Worm (Caenorhabditis elegans) whole organism, midembryonic: ENCODE measurements around the gene nhr-123.
A peak's percentile ranks its signal among the peaks of the same experiment; 100 is the strongest.

ENCODE experiments used
- T22C8.4 ChIP-seq: fragments of 200-800 bp; sonication (Bioruptor generic); IDR thresholded peaks from 2 replicates; pipeline ENCODE4 v1.3.6; 2022; ENCODE audit warnings: missing genetic modification characterization, missing compliant biosample characterization
- cog-1 ChIP-seq: sonication (generic microtip); optimal IDR thresholded peaks from 2 replicates; lab custom pipeline; 2016; ENCODE audit warnings: missing genetic modification characterization, missing compliant biosample characterization
- flt-1 ChIP-seq: fragments of 200-800 bp; sonication (Bioruptor generic); IDR thresholded peaks from 2 replicates; pipeline ENCODE4 v1.3.6; 2022; ENCODE audit warnings: missing genetic modification characterization, missing compliant biosample characterization
- klf-2 ChIP-seq: fragments of 200-800 bp; sonication (Bioruptor generic); conservative IDR thresholded peaks from 2 replicates; pipeline ENCODE4 v1.3.6; 2022; ENCODE audit warnings: missing genetic modification reagents, missing genetic modification characterization, missing compliant biosample characterization
- med-1 ChIP-seq: sonication (generic microtip); optimal IDR thresholded peaks from 2 replicates; lab custom pipeline; 2017; ENCODE audit warnings: missing genetic modification characterization, mild to moderate bottlenecking, missing compliant biosample characterization, antibody characterized with exemption, missing genetic modification reagents; ENCODE audit not compliant: insufficient read depth
- ref-1 ChIP-seq: fragments of 200-800 bp; sonication (Bioruptor generic); conservative IDR thresholded peaks from 2 replicates; pipeline ENCODE4 v1.3.6; 2022; ENCODE audit warnings: missing genetic modification reagents, missing genetic modification characterization, missing compliant biosample characterization
- tab-1 ChIP-seq: fragments of 200-800 bp; sonication (Bioruptor generic); IDR thresholded peaks from 2 replicates; pipeline ENCODE4 v1.3.6; 2022; ENCODE audit warnings: missing genetic modification characterization, missing compliant biosample characterization
- ztf-23 ChIP-seq: fragments of 200-800 bp; sonication (Bioruptor generic); IDR thresholded peaks from 2 replicates; pipeline ENCODE4 v1.3.6; 2022; ENCODE audit warnings: missing genetic modification reagents, missing genetic modification characterization, missing compliant biosample characterization
- ztf-29 ChIP-seq: fragments of 200-800 bp; sonication (Bioruptor generic); IDR thresholded peaks from 2 replicates; pipeline ENCODE4 v1.3.6; 2022; ENCODE audit warnings: missing genetic modification reagents, missing genetic modification characterization, missing compliant biosample characterization

The nhr-123 gene

DNA sequence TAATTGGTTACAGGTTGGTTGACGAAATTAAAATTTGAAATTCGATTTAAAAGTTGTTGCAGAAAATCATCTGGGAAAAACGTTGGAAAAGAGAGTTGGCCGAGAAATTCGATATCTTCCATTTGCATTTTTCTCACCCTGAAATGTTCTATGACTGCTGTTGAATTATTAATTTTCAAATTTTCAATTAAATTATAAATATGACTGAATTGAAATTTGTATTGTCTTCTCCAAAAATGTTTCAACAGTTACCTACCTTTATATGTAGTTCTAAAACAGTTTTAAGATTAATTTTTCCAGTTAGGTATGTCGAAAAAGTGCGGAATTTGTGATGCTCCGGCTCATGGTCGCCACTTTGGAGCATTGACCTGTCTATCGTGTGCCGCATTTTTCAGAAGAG lies 35.4 kb downstream of the nhr-123 start, which contains the start of gene nhr-211:
Gene nhr-211, plus strand, starts transcription at position 301 of the 400 bp plus-strand sequence.
- no peak for TF ChIP-seq med-1 (GFP tag; lab: Kevin White, UChicago)
- TF ChIP-seq tab-1 (GFP tag; lab: Robert Waterston, UW), result no peak
- no peak for TF ChIP-seq ztf-29 (GFP tag; lab: Robert Waterston, UW)
- no peak for TF ChIP-seq flt-1 (GFP tag; lab: Robert Waterston, UW)
- no peak for TF ChIP-seq cog-1
- no peak for TF ChIP-seq ref-1 (GFP tag; lab: Robert Waterston, UW)
- TF ChIP-seq klf-2, result no peak
- no peak for TF ChIP-seq ztf-23 (GFP tag; lab: Robert Waterston, UW)
- no peak for TF ChIP-seq T22C8.4

DNA sequence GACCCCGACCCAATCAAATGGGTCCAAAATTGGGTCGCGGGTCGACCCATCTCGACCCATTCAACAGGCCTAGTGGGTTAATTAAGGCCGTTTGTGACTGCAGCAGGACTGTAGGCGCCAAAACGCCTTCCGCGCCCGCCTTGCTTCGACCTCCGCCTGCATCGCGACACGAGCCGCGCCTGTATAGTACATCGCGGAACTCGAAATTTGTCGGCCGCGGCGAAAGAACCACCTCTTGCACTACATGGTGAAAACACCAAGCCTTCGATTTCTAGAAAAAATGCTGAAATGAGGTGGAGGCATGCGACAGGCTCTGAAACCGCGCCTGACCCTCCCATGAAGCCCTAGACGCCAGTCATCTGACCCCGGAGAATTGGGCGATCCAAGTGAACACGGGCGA lies 36.7 kb downstream of the nhr-123 start:
- TF ChIP-seq ztf-29 (GFP tag; lab: Robert Waterston, UW) (no peak), ztf-23 (GFP tag; lab: Robert Waterston, UW) (no peak), med-1 (GFP tag; lab: Kevin White, UChicago) (no peak), cog-1 (no peak), klf-2 (no peak), T22C8.4 (no peak), tab-1 (GFP tag; lab: Robert Waterston, UW) (no peak), ref-1 (GFP tag; lab: Robert Waterston, UW) (no peak), flt-1 (GFP tag; lab: Robert Waterston, UW) (no peak)

DNA sequence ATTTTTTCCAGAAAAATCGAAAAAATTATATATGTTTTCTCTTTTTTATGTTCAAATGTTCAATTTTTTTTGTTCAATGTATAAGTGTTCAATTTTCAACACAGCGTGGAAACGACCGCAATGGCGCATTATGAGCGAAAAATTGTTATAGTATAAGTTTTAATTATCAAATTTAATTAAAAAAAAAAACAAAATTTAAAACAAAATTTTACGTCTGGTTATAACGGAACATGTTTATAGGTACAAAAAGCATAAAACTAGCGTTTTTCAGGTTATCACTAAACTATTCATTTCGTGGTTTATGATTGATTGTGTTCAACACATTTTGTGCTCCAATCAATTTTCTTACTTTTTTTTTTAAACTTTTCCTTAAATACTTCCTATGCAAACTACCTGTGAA lies 38.1 kb downstream of the nhr-123 start, which contains the start of gene nhr-106:
Gene nhr-106, plus strand, starts transcription at position 301 of the 400 bp plus-strand sequence.
- TF ChIP-seq ref-1 (GFP tag; lab: Robert Waterston, UW), result no peak
- TF ChIP-seq ztf-29 (GFP tag; lab: Robert Waterston, UW), result no peak
- TF ChIP-seq ztf-23 (GFP tag; lab: Robert Waterston, UW), result no peak
- TF ChIP-seq cog-1, result no peak
- no peak for TF ChIP-seq tab-1 (GFP tag; lab: Robert Waterston, UW)
- TF ChIP-seq med-1 (GFP tag; lab: Kevin White, UChicago), result no peak
- no peak for TF ChIP-seq flt-1 (GFP tag; lab: Robert Waterston, UW)
- TF ChIP-seq T22C8.4, result no peak
- no peak for TF ChIP-seq klf-2

DNA sequence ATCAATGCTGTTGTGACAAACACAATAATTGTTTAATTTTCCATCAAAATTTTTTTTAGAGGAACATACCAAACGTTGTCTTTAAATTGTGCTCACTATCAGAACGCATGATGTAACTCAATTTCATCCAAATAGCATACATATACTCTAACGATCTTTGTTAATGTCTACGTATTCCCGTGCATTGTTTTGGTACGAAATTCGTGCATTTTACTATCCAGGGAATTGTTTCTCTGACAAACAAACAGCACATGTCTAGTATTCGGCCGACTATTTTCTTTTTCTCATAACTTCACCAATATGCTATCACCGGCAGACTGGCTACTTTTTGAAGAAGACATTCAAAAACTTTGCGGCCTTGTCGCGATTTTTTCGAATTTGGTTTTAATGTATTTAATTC lies 40.2 kb downstream of the nhr-123 start, which contains the start of gene str-196:
Gene str-196, plus strand, starts transcription at position 301 of the 400 bp plus-strand sequence.
- no peak for TF ChIP-seq cog-1
- TF ChIP-seq med-1 (GFP tag; lab: Kevin White, UChicago), result no peak

DNA sequence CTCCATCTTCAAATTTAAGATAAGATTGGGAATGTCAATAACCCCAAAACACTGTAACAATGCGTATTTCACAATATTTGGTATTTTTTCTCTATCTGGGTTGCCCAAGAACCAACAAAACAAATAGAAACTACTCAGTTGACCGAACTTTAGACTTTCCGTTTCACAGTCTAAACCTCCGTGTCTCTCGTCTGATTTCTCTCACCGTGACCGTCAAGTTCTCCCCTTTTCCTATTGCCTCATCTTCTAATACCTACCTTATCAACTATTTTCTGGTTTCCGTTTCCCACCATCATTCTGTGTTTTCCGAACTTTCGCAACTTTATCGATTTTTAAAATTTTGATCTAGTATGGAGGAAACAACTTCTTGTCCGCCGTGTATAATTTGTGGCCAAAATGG lies 43.0 kb downstream of the nhr-123 start, which contains the start of gene nhr-131:
Gene nhr-131, plus strand, starts transcription at position 87 of the 400 bp plus-strand sequence.
- TF ChIP-seq T22C8.4 (0 out of 2 replicates have a peak, but pooled peaks have one; percentile 29), ref-1 (GFP tag; lab: Robert Waterston, UW) (no peak)

DNA sequence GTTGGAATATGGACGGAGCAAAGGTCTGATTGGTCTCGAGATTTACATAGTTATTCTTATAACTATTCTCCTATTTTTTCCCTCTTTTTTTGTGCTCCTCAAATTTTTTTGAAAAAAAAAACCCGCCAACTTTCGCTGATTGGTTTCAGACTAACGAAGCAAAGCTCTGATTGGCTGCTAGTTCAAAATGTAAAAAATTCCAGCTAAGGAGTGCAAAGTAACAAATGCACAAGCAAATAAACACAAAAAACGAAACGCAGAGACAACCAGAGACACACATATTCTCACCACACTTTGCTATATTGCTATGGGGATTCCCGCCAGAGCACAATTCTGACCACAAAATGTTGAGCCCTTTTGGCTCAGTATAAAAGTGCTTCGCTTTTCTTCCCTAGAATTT lies 46.1 kb downstream of the nhr-123 start, which contains the start of gene T01G6.1:
Gene T01G6.1, plus strand, starts transcription at position 301 of the 400 bp plus-strand sequence.
- TF ChIP-seq cog-1 (no peak), ref-1 (GFP tag; lab: Robert Waterston, UW) (no peak), tab-1 (GFP tag; lab: Robert Waterston, UW) (no peak), flt-1 (GFP tag; lab: Robert Waterston, UW) (no peak), ztf-23 (GFP tag; lab: Robert Waterston, UW) (no peak), T22C8.4 (no peak), med-1 (GFP tag; lab: Kevin White, UChicago) (no peak), klf-2 (no peak), ztf-29 (GFP tag; lab: Robert Waterston, UW) (no peak)

DNA sequence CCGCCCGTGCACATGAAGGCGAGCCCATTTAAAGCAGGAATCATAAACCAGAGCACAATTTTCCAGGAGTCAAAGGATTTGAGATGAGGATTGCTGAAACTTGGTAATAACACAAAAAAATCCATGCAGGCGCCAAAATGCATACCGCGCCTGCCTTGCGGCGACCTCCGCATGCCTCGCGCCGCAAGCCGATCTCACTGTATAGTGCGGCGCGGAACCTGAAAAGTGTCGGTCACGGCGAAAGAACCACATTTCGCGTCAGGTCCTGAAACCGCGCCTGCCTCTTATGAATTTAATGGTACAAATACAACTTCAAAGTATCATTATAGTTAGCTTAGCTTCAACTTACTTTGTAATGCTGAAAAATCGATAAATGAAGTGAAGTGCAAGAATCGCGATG lies 49.3 kb downstream of the nhr-123 start:
- TF ChIP-seq flt-1 (GFP tag; lab: Robert Waterston, UW) (no peak), ztf-29 (GFP tag; lab: Robert Waterston, UW) (no peak), ztf-23 (GFP tag; lab: Robert Waterston, UW) (no peak), klf-2 (no peak), tab-1 (GFP tag; lab: Robert Waterston, UW) (no peak), ref-1 (GFP tag; lab: Robert Waterston, UW) (no peak), med-1 (GFP tag; lab: Kevin White, UChicago) (no peak), T22C8.4 (no peak), cog-1 (no peak)

DNA sequence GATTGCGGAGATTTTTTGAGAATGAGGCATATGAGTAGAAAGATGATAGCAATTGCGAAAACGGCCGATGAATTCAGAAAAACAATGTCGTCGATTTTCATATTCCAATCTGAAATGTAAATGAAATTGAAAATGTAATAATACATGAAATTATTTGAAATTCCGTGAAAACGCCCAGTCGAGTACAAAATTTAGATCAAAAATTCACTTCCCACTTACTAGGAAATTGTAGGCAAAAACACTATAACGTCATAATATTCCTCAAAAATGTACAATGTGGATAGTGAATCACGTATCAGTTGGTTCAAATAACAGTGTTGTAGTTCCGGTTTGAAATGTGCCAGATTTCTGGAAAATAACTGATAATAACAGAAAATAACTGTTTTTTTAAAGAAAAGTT lies 50.0 kb downstream of the nhr-123 start, which contains the start of gene str-256:
Gene str-256, minus strand, starts transcription at position 101 of the 400 bp plus-strand sequence.
- TF ChIP-seq tab-1 (GFP tag; lab: Robert Waterston, UW) (no peak), flt-1 (GFP tag; lab: Robert Waterston, UW) (no peak)

DNA sequence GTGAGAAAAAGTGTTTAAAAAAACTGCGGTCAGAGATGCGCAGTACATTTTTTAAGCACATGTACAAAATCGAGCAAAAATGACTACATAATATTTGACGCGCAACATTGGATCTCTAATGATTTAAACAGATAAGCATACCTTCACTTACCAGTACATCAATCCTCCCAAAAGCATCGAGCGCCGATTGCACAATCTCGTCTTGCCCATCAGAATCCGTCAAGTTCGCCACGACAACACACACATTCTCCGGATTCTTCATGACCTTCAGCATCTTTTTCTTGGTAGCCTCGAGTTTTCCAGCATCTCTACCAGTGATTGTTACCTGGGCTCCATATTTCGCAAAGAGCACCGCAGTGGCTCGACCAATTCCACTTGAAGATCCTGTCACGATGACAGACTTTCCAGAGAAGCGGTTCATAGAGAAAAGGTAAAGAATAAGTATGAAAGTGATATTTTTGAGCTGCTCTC lies 51.6 kb downstream of the nhr-123 start, which contains the start of gene T01G6.10:
Gene T01G6.10, minus strand, starts transcription at position 421 of the 471 bp plus-strand sequence.
- no peak for TF ChIP-seq ref-1 (GFP tag; lab: Robert Waterston, UW)
- TF ChIP-seq ztf-29 (GFP tag; lab: Robert Waterston, UW), result no peak
- no peak for TF ChIP-seq med-1 (GFP tag; lab: Kevin White, UChicago)
- no peak for TF ChIP-seq flt-1 (GFP tag; lab: Robert Waterston, UW)
- TF ChIP-seq tab-1 (GFP tag; lab: Robert Waterston, UW), result no peak
- no peak for TF ChIP-seq T22C8.4
- no peak for TF ChIP-seq ztf-23 (GFP tag; lab: Robert Waterston, UW)
- TF ChIP-seq cog-1, result no peak
- TF ChIP-seq klf-2, result no peak
